Worm (Caenorhabditis elegans) whole organism, dauer: Measurements from ENCODE around the gene sre-44.

Experiments used
- unc-62 ChIP-seq: sonication (generic microtip); optimal IDR thresholded peaks from 2 replicates; lab custom pipeline; 2017; ENCODE audit warnings: missing biosample characterization, missing genetic modification reagents, missing genetic modification characterization

Gene sre-44

ce11 chrII:13956529-13956928, 7.1 kb downstream of the sre-44 start:
- no peak for TF ChIP-seq unc-62

ce11 chrII:13957437-13957836, 8.0 kb downstream of the sre-44 start, which contains the start of gene zip-3:
TSS of gene zip-3 (minus strand) at chrII:13957457.
- TF ChIP-seq unc-62, result no peak

ce11 chrII:13958359-13958758, 9.0 kb downstream of the sre-44 start:
- TF ChIP-seq unc-62, result no peak

- no peak for TF ChIP-seq unc-62
These were observed 12.2 kb downstream of the sre-44 start for ce11 chrII:13961567-13961966.

- no peak for TF ChIP-seq unc-62
These were observed 12.9 kb downstream of the sre-44 start, which contains the start of gene rpi-1 for ce11 chrII:13962319-13962718. TSS of gene rpi-1 (minus strand) at chrII:13962419.

- TF ChIP-seq unc-62, result no peak
These were observed 14.9 kb downstream of the sre-44 start for ce11 chrII:13964325-13964724.

- no peak for TF ChIP-seq unc-62
These were observed 16.9 kb downstream of the sre-44 start, which contains the start of gene W07G1.7 for ce11 chrII:13966242-13966641. TSS of gene W07G1.7 (minus strand) at chrII:13966342.

- TF ChIP-seq unc-62, result no peak
These were observed 19.6 kb downstream of the sre-44 start, which contains the start of gene sre-43 for ce11 chrII:13968979-13969378. TSS of gene sre-43 (minus strand) at chrII:13969079.

- TF ChIP-seq unc-62, result no peak
These were observed 22.8 kb downstream of the sre-44 start for ce11 chrII:13972199-13972598.

ce11 chrII:13973514-13973913, 24.1 kb downstream of the sre-44 start, which contains the start of gene Y39G8B.1:
TSS of gene Y39G8B.1 (minus strand) at chrII:13973812.
- TF ChIP-seq unc-62, result no peak

- no peak for TF ChIP-seq unc-62
These were observed 24.7 kb downstream of the sre-44 start for ce11 chrII:13974136-13974535.

- TF ChIP-seq unc-62, result no peak
These were observed 26.8 kb downstream of the sre-44 start, which contains the start of gene Y39G8B.2 for ce11 chrII:13976161-13976560. TSS of gene Y39G8B.2 (minus strand) at chrII:13976221.

- no peak for TF ChIP-seq unc-62
These were observed 28.3 kb downstream of the sre-44 start for ce11 chrII:13977701-13978100.

- no peak for TF ChIP-seq unc-62
These were observed 30.6 kb downstream of the sre-44 start, which contains the start of gene sre-48 for ce11 chrII:13979833-13980513. TSS of gene sre-48 (minus strand) at chrII:13979883.

- TF ChIP-seq unc-62, result no peak
These were observed 31.7 kb downstream of the sre-44 start, which contains the start of gene Y39G8B.9 for ce11 chrII:13981097-13981496. TSS of gene Y39G8B.9 (plus strand) at chrII:13981365.

ce11 chrII:13981819-13982218, 32.4 kb downstream of the sre-44 start:
- no peak for TF ChIP-seq unc-62

ce11 chrII:13982247-13982646, 32.9 kb downstream of the sre-44 start:
- no peak for TF ChIP-seq unc-62

ce11 chrII:13982923-13983322, 33.5 kb downstream of the sre-44 start, which contains the start of the genes Y39G8B.13 and Y39G8B.10:
TSS of gene Y39G8B.13 (minus strand) at chrII:13983047.
TSS of gene Y39G8B.10 (minus strand) at chrII:13983115.
- no peak for TF ChIP-seq unc-62
